Worm (Caenorhabditis elegans): ENCODE data around the gene ZK971.1.
A peak's percentile ranks its signal among the peaks of the same experiment; 100 is the strongest.

ZK971.1 gene

ce11 chrII:10279561-10279960 lies at the start of gene ZK971.1:
Gene ZK971.1, minus strand, starts transcription at chrII:10279661.
- TF ChIP-seq nhr-76 (tag; optimal IDR thresholded peaks at IDR 0.05) (no peak), zip-4 (GFP tag; optimal IDR thresholded peaks at IDR 0.05) (no peak)

- TF ChIP-seq lir-3 (tag; optimal IDR thresholded peaks at IDR 0.05; ENCODE audit: poor library complexity) (no peak), ceh-88 (GFP tag; IDR thresholded peaks at IDR 0.05) (no peak), tlp-1 (tag; optimal IDR thresholded peaks at IDR 0.05) (no peak), jun-1 (tag; optimal IDR thresholded peaks at IDR 0.05) (no peak), unc-98 (GFP tag; IDR thresholded peaks at IDR 0.05) (no peak), nhr-47 (tag; optimal IDR thresholded peaks at IDR 0.05) (no peak), pqm-1 (tag; optimal IDR thresholded peaks at IDR 0.05) (no peak), egl-27 (tag; optimal IDR thresholded peaks at IDR 0.05) (no peak), hlh-17 (GFP tag; optimal IDR thresholded peaks at IDR 0.05; ENCODE audit: borderline replicate concordance) (no peak), blmp-1 (tag; optimal IDR thresholded peaks at IDR 0.05) (no peak), nhr-19 (GFP tag; conservative IDR thresholded peaks at IDR 0.05) (no peak)
These were observed 46.3 kb upstream of the ZK971.1 start, which contains the start of gene appg-1 for ce11 chrII:10325615-10326232. Gene appg-1, plus strand, starts transcription at chrII:10326041.

ce11 chrII:10321410-10321809 lies 41.9 kb upstream of the ZK971.1 start, which contains the start of gene idpp-4:
Gene idpp-4, plus strand, starts transcription at chrII:10321460.
- TF ChIP-seq lsy-2 (tag; optimal IDR thresholded peaks at IDR 0.05) (no peak), efl-1 (optimal IDR thresholded peaks at IDR 0.05) (no peak), efl-1 (GFP tag; optimal IDR thresholded peaks at IDR 0.05 in 1 of 2) (peak in 1 of 2 experiments; percentile 23), egl-27 (tag; optimal IDR thresholded peaks at IDR 0.05) (no peak), ztf-4 (tag; optimal IDR thresholded peaks at IDR 0.05) (no peak), unc-98 (GFP tag; IDR thresholded peaks at IDR 0.05) (no peak), hpl-2 (GFP tag; optimal IDR thresholded peaks at IDR 0.05) (no peak), unc-86 (tag; optimal IDR thresholded peaks at IDR 0.05) (no peak)

ce11 chrII:10317007-10317406 lies 37.5 kb upstream of the ZK971.1 start, which contains the start of gene M02G9.4:
Gene M02G9.4, plus strand, starts transcription at chrII:10317307.
- TF ChIP-seq fos-1 (tag; optimal IDR thresholded peaks at IDR 0.05) (no peak), lir-3 (tag; optimal IDR thresholded peaks at IDR 0.05; ENCODE audit: poor library complexity) (no peak), sptf-1 (tag; optimal IDR thresholded peaks at IDR 0.05) (no peak), sox-4 (tag; optimal IDR thresholded peaks at IDR 0.05) (no peak), nhr-12 (tag; optimal IDR thresholded peaks at IDR 0.05) (no peak), unc-130 (tag; optimal IDR thresholded peaks at IDR 0.05) (no peak), pqm-1 (tag; optimal IDR thresholded peaks at IDR 0.05) (no peak)

ce11 chrII:10316119-10316518 lies 36.7 kb upstream of the ZK971.1 start, which contains the start of gene gcy-5:
Gene gcy-5, minus strand, starts transcription at chrII:10316219.
- TF ChIP-seq nhr-77 (tag; optimal IDR thresholded peaks at IDR 0.05) (no peak), xbp-1 (tag; optimal IDR thresholded peaks at IDR 0.05) (no peak), pqm-1 (tag; optimal IDR thresholded peaks at IDR 0.05) (no peak), elt-3 (tag; optimal IDR thresholded peaks at IDR 0.05) (no peak), Y116A8C.19 (tag; optimal IDR thresholded peaks at IDR 0.05; ENCODE audit: borderline replicate concordance) (no peak), blmp-1 (tag; optimal IDR thresholded peaks at IDR 0.05) (no peak), dpl-1 (GFP tag; optimal IDR thresholded peaks at IDR 0.05) (no peak), rnt-1 (tag; optimal IDR thresholded peaks at IDR 0.05) (no peak), nhr-76 (tag; optimal IDR thresholded peaks at IDR 0.05) (no peak), swsn-7 (tag; optimal IDR thresholded peaks at IDR 0.05) (no peak), pag-3 (tag; optimal IDR thresholded peaks at IDR 0.05; ENCODE audit: borderline replicate concordance, insufficient read depth) (no peak), ets-5 (GFP tag; IDR thresholded peaks at IDR 0.05) (no peak), unc-62 (GFP tag; optimal IDR thresholded peaks at IDR 0.05) (no peak), grh-1 (GFP tag; IDR thresholded peaks at IDR 0.05) (no peak), pax-3 (tag; optimal IDR thresholded peaks at IDR 0.05) (no peak)
